Worm (Caenorhabditis elegans): ENCODE data around the gene elo-3.

DNA sequence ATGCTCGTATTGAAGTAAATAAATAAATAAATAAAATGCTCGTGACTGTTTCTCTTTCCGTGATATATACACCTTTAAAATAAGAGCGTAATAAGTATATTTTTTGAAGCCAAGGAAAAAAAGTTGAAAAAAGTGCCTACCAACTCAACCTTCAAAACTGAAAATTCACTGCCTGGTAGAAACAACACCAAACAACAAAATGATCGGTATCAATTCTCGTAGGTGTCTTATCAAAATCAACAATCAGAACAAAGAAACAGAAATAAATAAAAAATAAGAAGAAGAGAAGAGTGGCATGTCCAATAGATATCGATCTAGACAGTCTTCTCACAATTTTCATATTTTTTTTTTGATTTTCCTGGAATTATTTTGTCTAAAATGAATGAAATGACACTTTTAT lies 6.4 kb downstream of the elo-3 start, which contains the start of gene afmd-1:
- TF ChIP-seq hsf-1 (GFP tag; IDR thresholded peaks at IDR 0.05) (no peak), lin-54 (GFP tag; optimal IDR thresholded peaks at IDR 0.05) (no peak), nhr-80 (tag; optimal IDR thresholded peaks at IDR 0.05) (no peak), him-1 (tag; optimal IDR thresholded peaks at IDR 0.05) (no peak), mes-4 (tag; optimal IDR thresholded peaks at IDR 0.05) (no peak), efl-1 (GFP tag; optimal IDR thresholded peaks at IDR 0.05) (no peak), madf-6 (GFP tag; IDR thresholded peaks at IDR 0.05) (no peak), ceh-27 (GFP tag; optimal IDR thresholded peaks at IDR 0.05) (no peak), ets-4 (GFP tag; optimal IDR thresholded peaks at IDR 0.05) (no peak), snpc-3.4 (tag; optimal IDR thresholded peaks at IDR 0.05) (no peak), cebp-1 (GFP tag; IDR thresholded peaks at IDR 0.05) (no peak), cebp-1 (tag; optimal IDR thresholded peaks at IDR 0.05) (no peak), pbrm-1 (GFP tag; IDR thresholded peaks at IDR 0.05) (no peak), unc-62 (GFP tag; optimal IDR thresholded peaks at IDR 0.05) (no peak)
